Fruit fly (Drosophila melanogaster) S2 (cell line): Measurements from ENCODE around the gene hob.

Experiments
- CG8478 ChIP-seq: fragments of >200 bp; optimal IDR thresholded peaks from 2 replicates; lab custom pipeline; 2018
- CTCF ChIP-seq, 2 experiments: fragments of >200 bp; optimal IDR thresholded peaks; 2 replicates each; lab custom pipeline; 2018

DNA sequence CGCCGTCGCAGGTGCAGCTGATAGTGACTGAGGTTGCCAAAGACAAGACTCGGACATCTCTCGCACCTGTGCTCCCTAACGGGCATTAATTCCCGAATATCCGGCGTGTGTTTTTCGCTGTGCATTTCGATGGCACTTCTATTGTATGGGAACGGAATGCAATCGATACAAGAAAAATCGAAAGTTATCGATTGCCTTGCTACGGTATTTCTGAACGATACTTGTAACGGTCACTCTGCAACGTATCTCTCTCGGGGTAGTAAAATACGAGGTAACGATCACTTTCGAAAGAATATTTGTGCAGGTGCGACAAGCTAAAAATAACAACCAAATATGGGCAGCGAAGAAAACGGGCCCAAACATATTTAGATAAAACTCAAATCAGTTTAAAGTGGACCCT is 53.8 kb downstream of the hob start, which contains the start of gene CG32280:
- TF ChIP-seq CG8478 (lab: Kevin White, UChicago) (no peak), CTCF (optimal IDR thresholded peaks at IDR 0.05; lab: Kevin White, UChicago) (no peak)
